Fruit fly (Drosophila melanogaster): ENCODE data around the gene CG43052.

The CG43052 gene

dm6 chr2L:14400676-14401075 is 48.8 kb downstream of the CG43052 start (continued):
- TF ChIP-seq salr (GFP tag; optimal IDR thresholded peaks at IDR 0.05), result no peak
- TF ChIP-seq achi (GFP tag; optimal IDR thresholded peaks at IDR 0.05), result peak; percentile 2
- peak; percentile 22 for TF ChIP-seq Ets96B (tag; optimal IDR thresholded peaks at IDR 0.05)
- TF ChIP-seq topi (GFP tag; optimal IDR thresholded peaks at IDR 0.05), result peak; percentile 59
- no peak for TF ChIP-seq Sox102F (GFP tag; optimal IDR thresholded peaks at IDR 0.05)
- peak; percentile 57 for TF ChIP-seq lz (GFP tag; optimal IDR thresholded peaks at IDR 0.05)
- peak; percentile 2 for TF ChIP-seq Smox (GFP tag; optimal IDR thresholded peaks at IDR 0.05)
- peak; percentile 26 for TF ChIP-seq CG6808 (GFP tag; optimal IDR thresholded peaks at IDR 0.05)
- peak; percentile 19 for TF ChIP-seq acj6 (GFP tag; optimal IDR thresholded peaks at IDR 0.05)
- peak; percentile 53 for TF ChIP-seq Met (GFP tag; optimal IDR thresholded peaks at IDR 0.05)
- no peak for TF ChIP-seq fd59A (GFP tag; optimal IDR thresholded peaks at IDR 0.05)
- TF ChIP-seq CG10631 (GFP tag; optimal IDR thresholded peaks at IDR 0.05), result peak; percentile 34
- no peak for TF ChIP-seq Eip93F (GFP tag; optimal IDR thresholded peaks at IDR 0.05)
- TF ChIP-seq Sox15 (GFP tag; optimal IDR thresholded peaks at IDR 0.05), result no peak
- peak in 1 of 2 experiments; percentile 0 for TF ChIP-seq ss (GFP tag; optimal IDR thresholded peaks at IDR 0.05)

dm6 chr2L:14401616-14402240 is 49.9 kb downstream of the CG43052 start:
- peak; percentile 27 for TF ChIP-seq CG3919 (GFP tag; optimal IDR thresholded peaks at IDR 0.05)
- TF ChIP-seq CG31627 (GFP tag; optimal IDR thresholded peaks at IDR 0.05), result no peak
- TF ChIP-seq CG34406 (GFP tag; optimal IDR thresholded peaks at IDR 0.05), result no peak
- no peak for TF ChIP-seq CG6276 (GFP tag; optimal IDR thresholded peaks at IDR 0.05)
- TF ChIP-seq CG11762 (GFP tag; optimal IDR thresholded peaks at IDR 0.05; ENCODE audit: insufficient read depth), result no peak
- peak; percentile 17 for TF ChIP-seq Met (GFP tag; optimal IDR thresholded peaks at IDR 0.05)
- no peak for TF ChIP-seq CG6792 (GFP tag; optimal IDR thresholded peaks at IDR 0.05)
- no peak for TF ChIP-seq vri (GFP tag; optimal IDR thresholded peaks at IDR 0.05)
- TF ChIP-seq Hr4 (GFP tag; optimal IDR thresholded peaks at IDR 0.05), result peak; percentile 38
- TF ChIP-seq CG10669 (GFP tag; optimal IDR thresholded peaks at IDR 0.05), result peak; percentile 5
- TF ChIP-seq CG6854 (GFP tag; optimal IDR thresholded peaks at IDR 0.05), result no peak
- peak; percentile 13 for TF ChIP-seq CG3032 (tag; optimal IDR thresholded peaks at IDR 0.05)
- TF ChIP-seq Ets96B (tag; optimal IDR thresholded peaks at IDR 0.05), result peak; percentile 4
- TF ChIP-seq fd85E (GFP tag; optimal IDR thresholded peaks at IDR 0.05), result no peak
- peak; percentile 54 for TF ChIP-seq Eip78C (GFP tag)
- no peak for TF ChIP-seq Sox15 (GFP tag; optimal IDR thresholded peaks at IDR 0.05)
- TF ChIP-seq spab (GFP tag; optimal IDR thresholded peaks at IDR 0.05), result no peak
- peak; percentile 17 for TF ChIP-seq CG32006 (GFP tag; optimal IDR thresholded peaks at IDR 0.05)
- no peak for TF ChIP-seq dac (GFP tag; optimal IDR thresholded peaks at IDR 0.05)
- TF ChIP-seq CG4318 (GFP tag; optimal IDR thresholded peaks at IDR 0.05), result peak; percentile 24
- 0 out of 3 replicates have a peak, but pooled peaks have one; percentile 22 for TF ChIP-seq CG6163 (GFP tag; IDR thresholded peaks at IDR 0.05)
- TF ChIP-seq Hr38 (GFP tag; optimal IDR thresholded peaks at IDR 0.05), result no peak
- TF ChIP-seq CG15336 (GFP tag; IDR thresholded peaks at IDR 0.05), result peak; percentile 39; the same call in 1 of the 2 replicates
- TF ChIP-seq Lpt (GFP tag; optimal IDR thresholded peaks at IDR 0.05), result no peak
- TF ChIP-seq salr (GFP tag; optimal IDR thresholded peaks at IDR 0.05), result peak in 1 of 2 experiments; percentile 9
- peak; percentile 6 for TF ChIP-seq OdsH (GFP tag; optimal IDR thresholded peaks at IDR 0.05)
- TF ChIP-seq svp (GFP tag), result no peak
- TF ChIP-seq Blimp-1 (GFP tag; optimal IDR thresholded peaks at IDR 0.05), result no peak
- peak; percentile 48; the same call in 1 of the 3 replicates for TF ChIP-seq eg (GFP tag; IDR thresholded peaks at IDR 0.05)
- TF ChIP-seq CG10631 (GFP tag; optimal IDR thresholded peaks at IDR 0.05), result no peak
- no peak for TF ChIP-seq Gug (GFP tag; IDR thresholded peaks at IDR 0.05)
- no peak for TF ChIP-seq Sox102F (GFP tag; optimal IDR thresholded peaks at IDR 0.05)
- TF ChIP-seq Hr39 (GFP tag; optimal IDR thresholded peaks at IDR 0.05), result peak; percentile 12
- TF ChIP-seq Eip93F (GFP tag; optimal IDR thresholded peaks at IDR 0.05), result no peak
